Fruit fly (Drosophila melanogaster) whole organism, embryonic: ENCODE measurements around the gene CG14915.

Experiments
- BtbVII ChIP-seq: fragments of 200-800 bp; sonication (Bioruptor generic); optimal IDR thresholded peaks from 3 replicates; lab custom pipeline; 2017; ENCODE audit warnings: missing biosample characterization, mild to moderate bottlenecking, missing genetic modification characterization
- CG10267 ChIP-seq: fragments of 200-800 bp; sonication (Bioruptor generic); optimal IDR thresholded peaks from 2 replicates; lab custom pipeline; 2018; ENCODE audit warnings: missing biosample characterization, mild to moderate bottlenecking, missing genetic modification characterization, moderate library complexity
- CG11696 ChIP-seq: fragments of 200-800 bp; sonication (Bioruptor generic); IDR thresholded peaks from 2 replicates; pipeline ENCODE4 v1.3.6; 2022; ENCODE audit warnings: missing biosample characterization, missing genetic modification characterization
- CG12219 ChIP-seq: fragments of 200-800 bp; sonication (Bioruptor generic); optimal IDR thresholded peaks from 3 replicates; lab custom pipeline; 2018; ENCODE audit warnings: missing biosample characterization, mild to moderate bottlenecking, missing genetic modification characterization
- CG13296 ChIP-seq: fragments of 200-800 bp; sonication (Bioruptor generic); optimal IDR thresholded peaks from 3 replicates; lab custom pipeline; 2018; ENCODE audit warnings: missing biosample characterization, mild to moderate bottlenecking, missing genetic modification characterization
- CG14050 ChIP-seq: fragments of 200-800 bp; sonication (Bioruptor generic); IDR thresholded peaks from 3 replicates; pipeline ENCODE4 v1.3.6; 2022; ENCODE audit warnings: missing biosample characterization, missing genetic modification characterization
- CG15479 ChIP-seq: fragments of 200-800 bp; sonication (Bioruptor generic); optimal IDR thresholded peaks from 3 replicates; lab custom pipeline; 2019; ENCODE audit warnings: missing biosample characterization, mild to moderate bottlenecking, missing genetic modification characterization, moderate library complexity
- CG17359 ChIP-seq: fragments of 200-800 bp; sonication (Bioruptor generic); optimal IDR thresholded peaks from 3 replicates; lab custom pipeline; 2018; ENCODE audit warnings: missing biosample characterization, mild to moderate bottlenecking, missing genetic modification characterization, moderate library complexity
- CG17829 ChIP-seq: fragments of 200-800 bp; optimal IDR thresholded peaks from 2 replicates; lab custom pipeline; 2019; ENCODE audit warnings: missing biosample characterization, mild to moderate bottlenecking, missing genetic modification characterization, moderate library complexity
- CG1792 ChIP-seq: fragments of 200-800 bp; sonication (Bioruptor generic); optimal IDR thresholded peaks from 2 replicates; lab custom pipeline; 2016; ENCODE audit warnings: missing biosample characterization, missing genetic modification characterization
- CG18011 ChIP-seq: fragments of 200-800 bp; sonication (Bioruptor generic); optimal IDR thresholded peaks from 2 replicates; lab custom pipeline; 2017; ENCODE audit warnings: missing biosample characterization, missing genetic modification characterization, mild to moderate bottlenecking, moderate library complexity, missing genotype
- CG31365 ChIP-seq: fragments of 200-800 bp; sonication (Bioruptor generic); optimal IDR thresholded peaks from 2 replicates; lab custom pipeline; 2018; ENCODE audit warnings: missing biosample characterization, mild to moderate bottlenecking, missing genetic modification characterization
- CG32767 ChIP-seq: fragments of 200-800 bp; sonication (Bioruptor generic); IDR thresholded peaks from 2 replicates; pipeline ENCODE4 v1.3.6; 2022; ENCODE audit warnings: missing biosample characterization, missing genetic modification characterization
- CG32772 ChIP-seq: fragments of 200-800 bp; sonication (Bioruptor generic); IDR thresholded peaks from 2 replicates; pipeline ENCODE4 v1.3.6; 2022; ENCODE audit warnings: missing biosample characterization, missing genetic modification characterization
- CG42726 ChIP-seq: fragments of 200-800 bp; sonication (Bioruptor generic); IDR thresholded peaks from 2 replicates; pipeline ENCODE4 v1.3.6; 2022; ENCODE audit warnings: missing biosample characterization, missing genetic modification characterization; ENCODE audit not compliant: partially characterized antibody
- CG43689 ChIP-seq: fragments of 200-800 bp; sonication (Bioruptor generic); IDR thresholded peaks from 2 replicates; pipeline ENCODE4 v1.3.6; 2022; ENCODE audit warnings: missing biosample characterization, missing genetic modification characterization
- CG5180 ChIP-seq: fragments of 200-800 bp; sonication (Bioruptor generic); optimal IDR thresholded peaks from 3 replicates; lab custom pipeline; 2017; ENCODE audit warnings: missing biosample characterization, missing genetic modification characterization, mild to moderate bottlenecking, moderate library complexity, missing genetic modification reagents
- CG6765 ChIP-seq: fragments of 200-800 bp; sonication (Bioruptor generic); optimal IDR thresholded peaks from 3 replicates; lab custom pipeline; 2017; ENCODE audit warnings: missing biosample characterization, mild to moderate bottlenecking, missing genetic modification characterization
- CG7745 ChIP-seq: fragments of 200-800 bp; sonication (Bioruptor generic); optimal IDR thresholded peaks from 2 replicates; lab custom pipeline; 2018; ENCODE audit warnings: missing biosample characterization, mild to moderate bottlenecking, missing genetic modification characterization, moderate library complexity
- Camta ChIP-seq: fragments of 200-800 bp; sonication (Bioruptor generic); optimal IDR thresholded peaks from 2 replicates; lab custom pipeline; 2016; ENCODE audit warnings: missing biosample characterization, missing genetic modification characterization
- Chrac-16 ChIP-seq: fragments of 200-800 bp; sonication (Bioruptor generic); optimal IDR thresholded peaks from 3 replicates; lab custom pipeline; 2016; ENCODE audit warnings: missing biosample characterization, missing genetic modification characterization
- CoRest ChIP-seq: fragments of 200-800 bp; sonication (Bioruptor generic); optimal IDR thresholded peaks from 3 replicates; lab custom pipeline; 2018; ENCODE audit warnings: missing biosample characterization, mild to moderate bottlenecking, missing genetic modification characterization, moderate library complexity
- Dll ChIP-seq: fragments of 200-800 bp; sonication (Bioruptor generic); IDR thresholded peaks from 4 replicates; pipeline ENCODE4 v1.3.6; 2022; ENCODE audit warnings: missing biosample characterization, missing genetic modification characterization; ENCODE audit not compliant: partially characterized antibody
- Doc3 ChIP-seq: fragments of 200-800 bp; sonication (Bioruptor generic); IDR thresholded peaks from 3 replicates; pipeline ENCODE4 v1.3.6; 2022; ENCODE audit warnings: missing biosample characterization, missing genetic modification characterization; ENCODE audit not compliant: partially characterized antibody
- Hand ChIP-seq: fragments of 200-800 bp; sonication (Bioruptor generic); optimal IDR thresholded peaks from 2 replicates; lab custom pipeline; 2017; ENCODE audit warnings: mild to moderate bottlenecking, missing biosample characterization, missing genetic modification reagents, missing genetic modification characterization
- TFAM ChIP-seq: fragments of 200-800 bp; sonication (Bioruptor generic); optimal IDR thresholded peaks from 2 replicates; lab custom pipeline; 2017; ENCODE audit warnings: missing biosample characterization, missing genetic modification characterization, inconsistent platforms
- Trl ChIP-seq, 3 experiments: fragments of >200 bp in 2 of 3; fragments of 200-800 bp in 1 of 3; sonication (Bioruptor generic) in 1 of 3; optimal IDR thresholded peaks; 2 replicates in 1 of 3; 3 replicates in 2 of 3; lab custom pipeline; 2016 to 2017; ENCODE audit warnings: missing biosample characterization in 1 of 3, missing genetic modification characterization in 1 of 3
- br ChIP-seq: fragments of >200 bp; optimal IDR thresholded peaks from 2 replicates; lab custom pipeline; 2017
- chif ChIP-seq, 2 experiments: fragments of 200-800 bp; sonication (Bioruptor generic); optimal IDR thresholded peaks; 3 replicates each; lab custom pipeline; 2016; ENCODE audit warnings: missing biosample characterization in 2 of 2, missing genetic modification characterization in 2 of 2
- cwo ChIP-seq: fragments of 200-800 bp; sonication (Bioruptor generic); optimal IDR thresholded peaks from 3 replicates; lab custom pipeline; 2017; ENCODE audit warnings: missing biosample characterization, missing genetic modification characterization, mild to moderate bottlenecking, moderate library complexity, missing genetic modification reagents
- danr ChIP-seq: fragments of 200-800 bp; sonication (Bioruptor generic); IDR thresholded peaks from 2 replicates; pipeline ENCODE4 v1.3.6; 2022; ENCODE audit warnings: missing biosample characterization, missing genetic modification characterization
- fd3F ChIP-seq: fragments of 200-800 bp; sonication (Bioruptor generic); optimal IDR thresholded peaks from 2 replicates; lab custom pipeline; 2018; ENCODE audit warnings: missing biosample characterization, mild to moderate bottlenecking, missing genetic modification characterization, moderate library complexity
- fru ChIP-seq: fragments of >200 bp; optimal IDR thresholded peaks from 2 replicates; lab custom pipeline; 2017
- gce ChIP-seq: fragments of 200-800 bp; sonication (Bioruptor generic); IDR thresholded peaks from 3 replicates; pipeline ENCODE4 v1.3.6; 2022; ENCODE audit warnings: missing biosample characterization, missing genetic modification characterization
- ham ChIP-seq: fragments of 200-800 bp; sonication (Bioruptor generic); IDR thresholded peaks from 2 replicates; pipeline ENCODE4 v1.3.6; 2022; ENCODE audit warnings: missing biosample characterization, missing genetic modification characterization
- ind ChIP-seq: fragments of 200-800 bp; sonication (Bioruptor generic); optimal IDR thresholded peaks from 3 replicates; lab custom pipeline; 2016; ENCODE audit warnings: missing biosample characterization, missing genetic modification characterization
- jing ChIP-seq: fragments of 200-800 bp; sonication (Bioruptor generic); optimal IDR thresholded peaks from 2 replicates; lab custom pipeline; 2018; ENCODE audit warnings: missing biosample characterization, mild to moderate bottlenecking, missing genetic modification characterization
- kah ChIP-seq: fragments of 200-800 bp; sonication (Bioruptor generic); optimal IDR thresholded peaks from 2 replicates; lab custom pipeline; 2018; ENCODE audit warnings: missing biosample characterization, mild to moderate bottlenecking, missing genetic modification characterization
- lov ChIP-seq, 2 experiments: fragments of 200-800 bp in 1 of 2; fragments of >200 bp in 1 of 2; sonication (Bioruptor generic) in 1 of 2; IDR thresholded peaks in 1 of 2; optimal IDR thresholded peaks in 1 of 2; 2 replicates in 1 of 2; 3 replicates in 1 of 2; pipeline versions ENCODE4 v1.3.6 to Lab custom; 2017 to 2022; ENCODE audit warnings: missing biosample characterization in 1 of 2, missing genetic modification characterization in 1 of 2
- mld ChIP-seq: fragments of 200-800 bp; sonication (Bioruptor generic); IDR thresholded peaks from 3 replicates; pipeline ENCODE4 v1.3.6; 2022; ENCODE audit warnings: missing biosample characterization, missing genetic modification characterization; ENCODE audit not compliant: partially characterized antibody
- peb ChIP-seq: fragments of 200-800 bp; sonication (Bioruptor generic); IDR thresholded peaks from 2 replicates; pipeline ENCODE4 v1.3.6; 2022; ENCODE audit warnings: missing biosample characterization, missing genetic modification characterization
- pros ChIP-seq: fragments of 200-800 bp; sonication (Bioruptor generic); optimal IDR thresholded peaks from 3 replicates; lab custom pipeline; 2019; ENCODE audit warnings: missing biosample characterization, mild to moderate bottlenecking, missing genetic modification characterization, moderate library complexity
- psq ChIP-seq: fragments of 200-800 bp; sonication (Bioruptor generic); optimal IDR thresholded peaks from 2 replicates; lab custom pipeline; 2017; ENCODE audit warnings: missing biosample characterization, missing genetic modification characterization
- ro ChIP-seq: fragments of 200-800 bp; sonication (Bioruptor generic); IDR thresholded peaks from 2 replicates; pipeline ENCODE4 v1.3.6; 2022; ENCODE audit warnings: missing biosample characterization, missing genetic modification characterization
- run ChIP-seq: fragments of 200-800 bp; sonication (Bioruptor generic); optimal IDR thresholded peaks from 3 replicates; lab custom pipeline; 2018; ENCODE audit warnings: missing biosample characterization, mild to moderate bottlenecking, missing genetic modification characterization
- tio ChIP-seq: fragments of 200-800 bp; sonication (Bioruptor generic); optimal IDR thresholded peaks from 2 replicates; lab custom pipeline; 2017; ENCODE audit warnings: missing biosample characterization, missing genetic modification characterization, inconsistent platforms
- unc-4 ChIP-seq: fragments of 200-800 bp; sonication (Bioruptor generic); IDR thresholded peaks from 2 replicates; pipeline ENCODE4 v1.3.6; 2022; ENCODE audit warnings: missing biosample characterization, missing genetic modification characterization; ENCODE audit not compliant: partially characterized antibody
- zfh2 ChIP-seq: fragments of 200-800 bp; sonication (Bioruptor generic); optimal IDR thresholded peaks from 2 replicates; lab custom pipeline; 2016; ENCODE audit warnings: missing biosample characterization, missing genetic modification characterization

CG14915 gene

dm6 chr2L:11037583-11038517, 33.0 kb upstream of the CG14915 start (continued):
- no peak for TF ChIP-seq CG31365 (tag; lab: Kevin White, UChicago)
- TF ChIP-seq cwo: peak; percentile 57
- TF ChIP-seq tio: peak; percentile 53
- no peak for TF ChIP-seq CG1792 (GFP tag; lab: Kevin White, UChicago)
- no peak for TF ChIP-seq fru
- TF ChIP-seq Dll (GFP tag; lab: Robert Waterston, UW): no peak
- TF ChIP-seq CG43689 (GFP tag; lab: Robert Waterston, UW): no peak
- peak; percentile 70 for TF ChIP-seq CoRest (tag; lab: Kevin White, UChicago)
- TF ChIP-seq CG10267 (tag; lab: Kevin White, UChicago): peak; percentile 56
- peak; percentile 31 for TF ChIP-seq run
- no peak for TF ChIP-seq gce
- no peak for TF ChIP-seq danr
- TF ChIP-seq lov (optimal IDR thresholded peaks at IDR 0.05; lab: Kevin White, UChicago): no peak
- TF ChIP-seq lov (GFP tag; IDR thresholded peaks at IDR 0.05; lab: Robert Waterston, UW): no peak
- peak; percentile 23 for TF ChIP-seq CG17829 (tag; lab: Kevin White, UChicago)
- TF ChIP-seq CG32772 (GFP tag; lab: Robert Waterston, UW): no peak; the same call in none of the 2 replicates
- TF ChIP-seq CG6765 (GFP tag; lab: Kevin White, UChicago): no peak
- TF ChIP-seq CG17359 (tag; lab: Kevin White, UChicago): peak; percentile 17
- TF ChIP-seq BtbVII: no peak
- no peak for TF ChIP-seq CG7745
- TF ChIP-seq CG18011: no peak
- TF ChIP-seq fd3F (GFP tag; lab: Kevin White, UChicago): no peak
- no peak for TF ChIP-seq Doc3
- no peak for TF ChIP-seq peb
- TF ChIP-seq CG12219 (GFP tag; lab: Kevin White, UChicago): no peak
- TF ChIP-seq chif (GFP tag; optimal IDR thresholded peaks at IDR 0.05; lab: Kevin White, UChicago): peak in 1 of 2 experiments; percentile 58
- peak; percentile 30 for TF ChIP-seq ind (GFP tag; lab: Kevin White, UChicago)
- TF ChIP-seq mld (GFP tag; lab: Robert Waterston, UW): no peak
- no peak for TF ChIP-seq psq (GFP tag; lab: Kevin White, UChicago)
- TF ChIP-seq CG5180 (GFP tag; lab: Kevin White, UChicago): peak; percentile 84
- TF ChIP-seq ro: no peak
- TF ChIP-seq br (lab: Kevin White, UChicago): no peak
- no peak for TF ChIP-seq ham
- TF ChIP-seq TFAM (GFP tag; lab: Kevin White, UChicago): no peak
- TF ChIP-seq Chrac-16 (GFP tag; lab: Kevin White, UChicago): peak; percentile 52
- no peak for TF ChIP-seq CG11696
- TF ChIP-seq pros: no peak
- TF ChIP-seq CG32767 (GFP tag; lab: Robert Waterston, UW): peak; percentile 48; the same call in 1 of the 2 replicates
- TF ChIP-seq CG42726: no peak
- no peak for TF ChIP-seq CG15479 (GFP tag; lab: Kevin White, UChicago)
- no peak for TF ChIP-seq CG13296 (GFP tag; lab: Kevin White, UChicago)
- no peak for TF ChIP-seq Trl (optimal IDR thresholded peaks at IDR 0.05; lab: Kevin White, UChicago)
- TF ChIP-seq Trl (GFP tag; optimal IDR thresholded peaks at IDR 0.05; lab: Kevin White, UChicago): peak; percentile 37
- TF ChIP-seq unc-4 (GFP tag; lab: Robert Waterston, UW): no peak
- peak; percentile 15 for TF ChIP-seq zfh2 (GFP tag; lab: Kevin White, UChicago)
- TF ChIP-seq CG14050 (GFP tag; lab: Robert Waterston, UW): no peak
- no peak for TF ChIP-seq Hand (GFP tag; lab: Kevin White, UChicago)
- peak; percentile 2 for TF ChIP-seq jing
- peak; percentile 31 for TF ChIP-seq Camta (GFP tag; lab: Kevin White, UChicago)
- no peak for TF ChIP-seq kah (GFP tag; lab: Kevin White, UChicago)
